Worm (Caenorhabditis elegans) whole organism, mixed stage, embryonic: ENCODE data around the gene F56D1.1.

Experiments used
- M03D4.4 ChIP-seq: sonication (generic microtip); optimal IDR thresholded peaks from 2 replicates; lab custom pipeline; 2017; ENCODE audit warnings: mild to moderate bottlenecking, missing genetic modification characterization, missing compliant biosample characterization
- bed-3 ChIP-seq: fragments of 200-800 bp; sonication (Bioruptor generic); optimal IDR thresholded peaks from 3 replicates; lab custom pipeline; 2018; ENCODE audit warnings: mild to moderate bottlenecking, missing genetic modification characterization, moderate library complexity, missing compliant biosample characterization
- blmp-1 ChIP-seq: fragments of 150-350 bp; optimal IDR thresholded peaks from 2 replicates; lab custom pipeline; 2014; ENCODE audit warnings: missing biosample characterization, missing genetic modification characterization
- ceh-39 ChIP-seq: fragments of 150-350 bp; optimal IDR thresholded peaks from 2 replicates; lab custom pipeline; 2014; ENCODE audit warnings: missing biosample characterization, missing genetic modification characterization
- ceh-43 ChIP-seq: fragments of 200-800 bp; sonication (Bioruptor generic); optimal IDR thresholded peaks from 2 replicates; lab custom pipeline; 2018; ENCODE audit warnings: mild to moderate bottlenecking, missing genetic modification characterization, moderate library complexity, missing compliant biosample characterization
- ceh-83 ChIP-seq: fragments of 200-800 bp; sonication (Bioruptor generic); optimal IDR thresholded peaks from 2 replicates; lab custom pipeline; 2018; ENCODE audit warnings: mild to moderate bottlenecking, missing genetic modification characterization, missing compliant biosample characterization
- ces-1 ChIP-seq: fragments of 150-350 bp; optimal IDR thresholded peaks from 2 replicates; lab custom pipeline; 2014; ENCODE audit warnings: missing biosample characterization, missing genetic modification reagents, missing genetic modification characterization
- cnd-1 ChIP-seq: fragments of 200-800 bp; sonication (Bioruptor generic); optimal IDR thresholded peaks from 2 replicates; lab custom pipeline; 2018; ENCODE audit warnings: mild to moderate bottlenecking, missing genetic modification characterization, missing compliant biosample characterization
- drap-1 ChIP-seq: fragments of 200-800 bp; sonication (Bioruptor generic); optimal IDR thresholded peaks from 3 replicates; lab custom pipeline; 2018; ENCODE audit warnings: mild to moderate bottlenecking, missing genetic modification characterization, missing compliant biosample characterization
- elt-3 ChIP-seq: fragments of 150-350 bp; optimal IDR thresholded peaks from 2 replicates; lab custom pipeline; 2014; ENCODE audit warnings: missing biosample characterization, missing genetic modification characterization
- flh-1 ChIP-seq: fragments of 200-800 bp; sonication (Bioruptor generic); optimal IDR thresholded peaks from 2 replicates; lab custom pipeline; 2018; ENCODE audit warnings: mild to moderate bottlenecking, missing genetic modification characterization, moderate library complexity, missing compliant biosample characterization
- ham-2 ChIP-seq: fragments of 200-800 bp; sonication (Bioruptor generic); optimal IDR thresholded peaks from 2 replicates; lab custom pipeline; 2018; ENCODE audit warnings: mild to moderate bottlenecking, missing genetic modification characterization, missing compliant biosample characterization
- hlh-1 ChIP-seq: fragments of 150-350 bp; optimal IDR thresholded peaks from 2 replicates; lab custom pipeline; 2014; ENCODE audit warnings: missing biosample characterization, missing genetic modification reagents, missing genetic modification characterization
- lin-13 ChIP-seq: fragments of 150-350 bp; optimal IDR thresholded peaks from 2 replicates; lab custom pipeline; 2014; ENCODE audit warnings: missing biosample characterization, missing genetic modification characterization
- lin-32 ChIP-seq: fragments of 200-800 bp; sonication (Bioruptor generic); optimal IDR thresholded peaks from 2 replicates; lab custom pipeline; 2018; ENCODE audit warnings: mild to moderate bottlenecking, missing genetic modification characterization, missing compliant biosample characterization
- lsy-2 ChIP-seq: fragments of 150-350 bp; optimal IDR thresholded peaks from 2 replicates; lab custom pipeline; 2014; ENCODE audit warnings: missing biosample characterization, missing genetic modification characterization
- mab-5 ChIP-seq: fragments of 150-350 bp; optimal IDR thresholded peaks from 2 replicates; lab custom pipeline; 2014; ENCODE audit warnings: missing biosample characterization, missing genetic modification characterization
- mep-1 ChIP-seq: fragments of 150-350 bp; optimal IDR thresholded peaks from 2 replicates; lab custom pipeline; 2017; ENCODE audit warnings: missing biosample characterization, missing genetic modification reagents, missing genetic modification characterization, inconsistent platforms
- mls-2 ChIP-seq: sonication (generic microtip); optimal IDR thresholded peaks from 2 replicates; lab custom pipeline; 2016; ENCODE audit warnings: mild to moderate bottlenecking, missing genetic modification characterization, moderate library complexity, missing compliant biosample characterization
- nhr-12 ChIP-seq: fragments of 150-350 bp; optimal IDR thresholded peaks from 2 replicates; lab custom pipeline; 2014; ENCODE audit warnings: missing biosample characterization, missing genetic modification characterization
- nhr-2 ChIP-seq: fragments of 150-350 bp; optimal IDR thresholded peaks from 2 replicates; lab custom pipeline; 2014; ENCODE audit warnings: missing biosample characterization, missing genetic modification characterization
- nhr-237 ChIP-seq: fragments of 150-350 bp; optimal IDR thresholded peaks from 2 replicates; lab custom pipeline; 2014; ENCODE audit warnings: missing biosample characterization, missing genetic modification characterization
- nhr-28 ChIP-seq: fragments of 150-350 bp; optimal IDR thresholded peaks from 2 replicates; lab custom pipeline; 2014; ENCODE audit warnings: missing biosample characterization, missing genetic modification characterization
- nhr-76 ChIP-seq: sonication (generic microtip); optimal IDR thresholded peaks from 2 replicates; lab custom pipeline; 2017; ENCODE audit warnings: missing biosample characterization, missing genetic modification characterization
- pha-4 ChIP-seq: fragments of 150-350 bp; optimal IDR thresholded peaks from 2 replicates; lab custom pipeline; 2018; ENCODE audit warnings: missing biosample characterization, missing genetic modification reagents, missing genetic modification characterization
- sem-2 ChIP-seq: fragments of 200-800 bp; sonication (Bioruptor generic); optimal IDR thresholded peaks from 2 replicates; lab custom pipeline; 2018; ENCODE audit warnings: mild to moderate bottlenecking, missing genetic modification characterization, missing compliant biosample characterization
- snpc-4 ChIP-seq: fragments of 150-350 bp; optimal IDR thresholded peaks from 2 replicates; lab custom pipeline; 2014; ENCODE audit warnings: missing biosample characterization, missing genetic modification characterization
- sptf-1 ChIP-seq: sonication (generic microtip); optimal IDR thresholded peaks from 2 replicates; lab custom pipeline; 2017; ENCODE audit warnings: mild to moderate bottlenecking, missing genetic modification characterization, moderate library complexity, missing compliant biosample characterization
- tbx-8 ChIP-seq: fragments of 200-800 bp; sonication (Bioruptor generic); optimal IDR thresholded peaks from 2 replicates; lab custom pipeline; 2018; ENCODE audit warnings: mild to moderate bottlenecking, missing genetic modification characterization, moderate library complexity, missing compliant biosample characterization
- unc-120 ChIP-seq: sonication (generic microtip); optimal IDR thresholded peaks from 2 replicates; lab custom pipeline; 2017; ENCODE audit warnings: missing genetic modification characterization, missing compliant biosample characterization; ENCODE audit not compliant: poor library complexity, severe bottlenecking
- unc-39 ChIP-seq: fragments of 150-350 bp; optimal IDR thresholded peaks from 2 replicates; lab custom pipeline; 2014; ENCODE audit warnings: missing biosample characterization, missing genetic modification characterization
- unc-62 ChIP-seq: fragments of 150-350 bp; optimal IDR thresholded peaks from 2 replicates; lab custom pipeline; 2014; ENCODE audit warnings: missing biosample characterization, missing genetic modification reagents, missing genetic modification characterization
- zip-8 ChIP-seq: fragments of 150-350 bp; optimal IDR thresholded peaks from 2 replicates; lab custom pipeline; 2014; ENCODE audit warnings: missing biosample characterization, missing genetic modification characterization
- ztf-11 ChIP-seq: fragments of 150-350 bp; optimal IDR thresholded peaks from 2 replicates; lab custom pipeline; 2014; ENCODE audit warnings: missing biosample characterization, missing genetic modification characterization

F56D1.1 gene

DNA sequence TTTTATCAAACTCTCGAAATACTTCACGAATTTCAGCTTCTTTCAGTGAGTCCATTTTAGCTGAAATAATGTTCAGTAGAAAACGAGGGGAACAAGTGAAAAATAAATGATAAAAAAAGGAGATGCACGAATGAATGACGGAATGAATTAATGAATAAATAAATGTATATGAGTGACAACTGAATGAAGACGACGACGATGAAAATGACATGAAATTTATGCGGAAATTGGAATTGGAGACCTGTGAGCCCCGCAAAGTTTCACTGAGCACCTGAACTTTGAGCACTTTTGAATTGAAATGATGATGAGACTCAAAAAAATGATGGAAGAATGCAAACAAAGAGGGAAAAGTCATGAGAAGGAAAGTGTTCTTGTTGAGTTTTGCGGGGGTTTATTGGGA lies 3.6 kb downstream of the F56D1.1 start, which contains the start of gene cal-8:
TSS of gene cal-8 (minus strand) at position 60 of the 400 bp plus-strand sequence.
- TF ChIP-seq ceh-83 (GFP tag; lab: Kevin White, UChicago) (no peak), sptf-1 (tag; lab: Kevin White, UChicago) (no peak), bed-3 (GFP tag; lab: Kevin White, UChicago) (no peak), elt-3 (tag; lab: Kevin White, UChicago) (no peak), ztf-11 (tag; lab: Kevin White, UChicago) (no peak), nhr-76 (tag; lab: Kevin White, UChicago) (no peak), nhr-28 (tag; lab: Kevin White, UChicago) (no peak), ceh-39 (tag; lab: Kevin White, UChicago) (no peak), snpc-4 (tag; lab: Kevin White, UChicago) (no peak), sem-2 (GFP tag; lab: Kevin White, UChicago) (no peak), mep-1 (tag; lab: Kevin White, UChicago) (no peak), nhr-237 (tag; lab: Kevin White, UChicago) (no peak)

DNA sequence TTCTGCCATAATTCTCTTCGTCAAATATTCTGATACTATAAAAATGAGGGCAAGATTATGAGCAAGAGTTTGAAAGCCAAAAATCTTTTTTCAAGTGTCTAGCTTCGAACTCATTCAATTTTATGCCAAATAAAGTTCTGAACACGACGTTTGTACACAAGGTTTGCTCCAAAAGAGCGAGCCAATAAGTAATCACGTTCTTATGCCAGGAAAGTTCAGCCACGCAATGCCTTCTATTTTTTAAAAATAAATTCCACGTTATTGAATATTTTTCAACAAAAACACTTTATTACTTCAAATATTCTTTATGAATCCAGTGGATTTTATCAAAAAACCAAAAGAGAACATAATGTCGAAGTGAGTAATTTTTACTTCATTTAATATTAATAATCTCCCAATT lies 9.4 kb downstream of the F56D1.1 start, which contains the start of gene nep-5:
TSS of gene nep-5 (plus strand) at position 301 of the 400 bp plus-strand sequence.
- TF ChIP-seq unc-62 (GFP tag; lab: Kevin White, UChicago): no peak
- no peak for TF ChIP-seq lsy-2
- TF ChIP-seq ces-1: no peak
- no peak for TF ChIP-seq nhr-12 (tag; lab: Kevin White, UChicago)
- TF ChIP-seq ceh-39 (tag; lab: Kevin White, UChicago): no peak
- TF ChIP-seq cnd-1 (tag; lab: Kevin White, UChicago): no peak
- TF ChIP-seq blmp-1 (tag; lab: Kevin White, UChicago): no peak

DNA sequence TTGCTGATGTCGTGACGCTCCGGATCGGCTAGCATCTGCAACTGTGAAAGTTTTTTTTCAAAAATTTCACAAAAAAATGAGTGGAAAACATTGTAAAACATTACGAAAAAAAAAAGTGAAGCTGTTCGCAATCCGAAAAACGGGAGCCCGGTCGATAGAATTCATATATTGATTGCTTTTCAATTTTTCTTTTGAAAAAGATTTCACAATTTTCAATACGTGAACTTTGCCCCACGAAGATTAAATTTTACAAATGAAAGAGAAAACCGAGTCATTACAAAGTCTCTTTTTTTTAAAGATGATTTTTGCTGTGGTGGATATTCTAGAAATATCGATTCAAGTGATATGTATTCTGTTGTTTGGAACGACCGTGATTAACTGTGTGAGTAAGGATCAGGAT lies 16.0 kb downstream of the F56D1.1 start, which contains the start of gene F12A10.6:
TSS of gene F12A10.6 (minus strand) at position 101 of the 400 bp plus-strand sequence.
- TF ChIP-seq tbx-8 (GFP tag; lab: Kevin White, UChicago): no peak
- no peak for TF ChIP-seq mab-5 (tag; lab: Kevin White, UChicago)
- TF ChIP-seq nhr-237 (tag; lab: Kevin White, UChicago): no peak
- no peak for TF ChIP-seq zip-8
- no peak for TF ChIP-seq drap-1
- TF ChIP-seq nhr-76 (tag; lab: Kevin White, UChicago): no peak
- no peak for TF ChIP-seq M03D4.4 (tag; lab: Kevin White, UChicago)
- no peak for TF ChIP-seq mls-2 (tag; lab: Kevin White, UChicago)
- TF ChIP-seq lin-13 (tag; lab: Kevin White, UChicago): no peak
- no peak for TF ChIP-seq ces-1
- TF ChIP-seq unc-120: no peak
- no peak for TF ChIP-seq sptf-1 (tag; lab: Kevin White, UChicago)
- TF ChIP-seq pha-4 (tag; lab: Kevin White, UChicago): no peak
- no peak for TF ChIP-seq elt-3 (tag; lab: Kevin White, UChicago)
- TF ChIP-seq lin-32 (GFP tag; lab: Kevin White, UChicago): no peak
- no peak for TF ChIP-seq nhr-2
- no peak for TF ChIP-seq sem-2 (GFP tag; lab: Kevin White, UChicago)
- no peak for TF ChIP-seq snpc-4 (tag; lab: Kevin White, UChicago)
- no peak for TF ChIP-seq mep-1 (tag; lab: Kevin White, UChicago)

DNA sequence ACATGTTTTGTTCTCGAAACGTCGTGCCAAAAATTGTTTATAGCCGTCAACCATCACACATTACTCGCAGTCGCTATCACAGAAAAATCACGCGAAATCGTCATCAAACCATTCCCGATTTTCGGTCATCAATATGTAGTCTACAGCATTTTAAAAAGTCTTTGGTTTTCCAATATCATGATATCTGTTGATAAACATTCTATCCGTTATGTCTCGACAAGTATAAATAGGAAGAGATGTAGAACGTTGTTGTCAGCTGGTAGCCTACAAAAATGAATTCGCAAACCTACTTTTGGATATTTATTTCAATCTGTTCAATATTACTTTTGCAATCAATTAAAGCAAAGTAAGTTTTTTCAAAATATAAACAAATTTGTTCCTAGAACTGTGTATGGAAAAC lies 18.0 kb downstream of the F56D1.1 start, which contains the start of gene F12A10.1:
TSS of gene F12A10.1 (plus strand) at position 166 of the 400 bp plus-strand sequence.
- no peak for TF ChIP-seq unc-39 (tag; lab: Kevin White, UChicago)
- TF ChIP-seq unc-62 (GFP tag; lab: Kevin White, UChicago): no peak
- no peak for TF ChIP-seq nhr-2
- TF ChIP-seq ceh-43 (GFP tag; lab: Kevin White, UChicago): no peak
- no peak for TF ChIP-seq sem-2 (GFP tag; lab: Kevin White, UChicago)
- no peak for TF ChIP-seq snpc-4 (tag; lab: Kevin White, UChicago)
- no peak for TF ChIP-seq mab-5 (tag; lab: Kevin White, UChicago)
- no peak for TF ChIP-seq zip-8
- TF ChIP-seq bed-3 (GFP tag; lab: Kevin White, UChicago): no peak
- no peak for TF ChIP-seq M03D4.4 (tag; lab: Kevin White, UChicago)
- TF ChIP-seq ztf-11 (tag; lab: Kevin White, UChicago): no peak
- TF ChIP-seq nhr-76 (tag; lab: Kevin White, UChicago): no peak
- no peak for TF ChIP-seq nhr-12 (tag; lab: Kevin White, UChicago)
- no peak for TF ChIP-seq pha-4 (tag; lab: Kevin White, UChicago)
- TF ChIP-seq lsy-2: no peak

DNA sequence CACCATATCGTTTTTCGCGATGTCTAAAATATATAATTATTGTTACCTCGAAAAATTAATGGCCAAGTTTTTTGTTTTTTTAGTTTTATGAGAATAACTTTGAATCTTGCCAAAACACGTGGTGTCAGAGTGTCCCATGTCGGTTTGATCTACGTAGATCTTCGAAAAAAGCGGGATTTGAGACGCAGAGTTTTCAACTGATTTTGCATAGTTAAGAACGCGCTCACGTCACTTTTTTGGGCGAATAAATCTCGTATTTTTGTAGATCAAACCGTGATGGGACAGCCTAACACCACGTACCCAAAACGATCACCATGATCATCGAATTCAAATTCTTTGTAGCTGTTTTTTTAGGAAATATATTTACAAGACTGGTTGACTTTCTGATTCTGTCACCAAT lies 19.1 kb downstream of the F56D1.1 start:
- TF ChIP-seq flh-1 (GFP tag; lab: Kevin White, UChicago) (no peak), zip-8 (no peak), sem-2 (GFP tag; lab: Kevin White, UChicago) (no peak), ham-2 (GFP tag; lab: Kevin White, UChicago) (no peak), ces-1 (no peak), M03D4.4 (tag; lab: Kevin White, UChicago) (no peak), unc-39 (tag; lab: Kevin White, UChicago) (no peak), hlh-1 (no peak), ceh-83 (GFP tag; lab: Kevin White, UChicago) (no peak), sptf-1 (tag; lab: Kevin White, UChicago) (no peak), nhr-76 (tag; lab: Kevin White, UChicago) (no peak), mab-5 (tag; lab: Kevin White, UChicago) (no peak), nhr-237 (tag; lab: Kevin White, UChicago) (no peak), ztf-11 (tag; lab: Kevin White, UChicago) (no peak), nhr-28 (tag; lab: Kevin White, UChicago) (no peak), lin-32 (GFP tag; lab: Kevin White, UChicago) (no peak), ceh-39 (tag; lab: Kevin White, UChicago) (no peak), lin-13 (tag; lab: Kevin White, UChicago) (no peak), tbx-8 (GFP tag; lab: Kevin White, UChicago) (no peak), pha-4 (tag; lab: Kevin White, UChicago) (no peak)
